Fruit fly (Drosophila melanogaster): ENCODE data around the gene Spn.

DNA sequence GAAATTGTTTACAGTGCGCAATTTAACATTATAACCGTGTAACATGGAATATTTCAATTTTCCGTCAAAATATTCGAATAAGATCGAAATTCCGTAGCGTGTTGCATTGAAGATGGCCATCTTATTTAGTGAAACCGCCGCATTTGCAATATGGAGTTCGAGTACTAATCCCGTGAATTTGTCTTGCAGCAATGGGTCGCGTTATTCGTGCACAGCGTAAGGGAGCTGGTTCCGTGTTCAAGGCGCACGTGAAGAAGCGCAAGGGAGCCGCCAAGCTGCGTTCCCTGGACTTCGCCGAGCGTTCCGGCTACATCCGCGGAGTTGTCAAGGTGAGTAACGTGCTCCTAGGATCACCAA is 33.4 kb upstream of the Spn start:
- TF ChIP-seq Sin3A (optimal IDR thresholded peaks at IDR 0.05), result no peak
- TF ChIP-seq Myc (optimal IDR thresholded peaks at IDR 0.05), result no peak
- TF ChIP-seq h (optimal IDR thresholded peaks at IDR 0.05), result no peak

Measured in Kc167 (cell line).